Fruit fly (Drosophila melanogaster): Measurements from ENCODE around the gene foi.

The foi gene

DNA sequence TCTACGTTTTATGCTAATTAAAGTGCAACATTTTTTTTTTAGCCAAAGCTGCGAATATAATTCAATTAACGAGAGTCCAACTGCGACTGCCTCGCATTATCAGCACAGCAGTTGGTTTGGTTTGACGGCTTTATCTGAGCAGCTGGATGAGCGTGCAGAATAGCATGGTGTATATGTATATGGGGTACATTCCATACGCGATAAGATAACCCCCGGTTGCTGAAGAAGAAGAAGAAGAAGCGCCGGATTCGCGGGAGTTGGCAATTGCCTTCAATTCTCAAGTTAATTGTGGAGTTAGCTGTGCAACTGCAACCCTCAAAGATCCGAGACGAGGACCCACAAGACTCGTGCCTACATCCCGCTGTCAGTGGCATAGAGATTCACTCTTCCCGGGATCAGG, 20.4 kb downstream of the foi start:
- TF ChIP-seq Sin3A (optimal IDR thresholded peaks at IDR 0.05), result no peak
- no peak for TF ChIP-seq h (optimal IDR thresholded peaks at IDR 0.05)
- no peak for TF ChIP-seq Myc (optimal IDR thresholded peaks at IDR 0.05)
- TF ChIP-seq insv (optimal IDR thresholded peaks at IDR 0.05), result no peak

DNA sequence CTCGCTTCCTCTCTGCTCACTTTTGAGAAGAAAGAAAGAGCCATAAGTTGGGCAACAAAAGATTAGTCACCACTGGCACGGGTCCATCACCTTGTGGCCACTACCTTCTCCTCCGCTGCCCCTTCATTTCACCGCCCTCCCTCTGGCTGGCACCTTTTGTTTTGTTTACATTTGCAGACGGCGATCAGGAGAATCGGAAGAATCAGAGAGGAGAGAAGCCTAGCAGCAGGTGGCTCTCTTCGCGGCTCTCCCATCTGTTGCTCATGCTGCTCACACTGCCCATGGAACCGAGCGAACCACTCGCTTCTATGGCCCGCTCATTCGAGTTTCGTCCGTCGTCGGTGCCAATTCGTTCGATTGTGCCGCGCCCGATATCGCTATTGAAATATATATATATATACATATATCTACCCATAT, 21.3 kb downstream of the foi start:
- TF ChIP-seq ttk (optimal IDR thresholded peaks at IDR 0.05) (no peak), Sin3A (optimal IDR thresholded peaks at IDR 0.05) (no peak), Myc (optimal IDR thresholded peaks at IDR 0.05) (no peak), insv (optimal IDR thresholded peaks at IDR 0.05) (no peak), h (optimal IDR thresholded peaks at IDR 0.05) (no peak), psq (optimal IDR thresholded peaks at IDR 0.05) (no peak)

DNA sequence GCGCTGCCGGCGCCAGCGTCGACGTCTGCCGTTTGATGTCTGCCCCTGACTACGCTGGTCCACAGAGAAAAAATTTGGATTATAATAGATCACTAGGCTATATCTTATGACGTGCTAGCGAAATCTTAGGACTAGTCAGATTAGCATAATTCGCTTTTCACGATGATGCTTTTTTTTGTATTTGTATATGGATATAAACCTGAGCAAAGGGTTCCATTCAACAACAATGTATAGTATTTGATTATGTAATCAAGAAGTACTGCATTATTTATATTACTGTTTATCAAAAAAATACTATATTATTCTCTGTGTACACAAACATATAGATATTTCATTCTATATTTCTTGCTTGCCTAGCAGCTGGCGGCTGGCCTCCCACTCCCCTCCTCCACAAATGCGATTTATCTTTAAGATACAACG, 22.1 kb downstream of the foi start:
- TF ChIP-seq psq (optimal IDR thresholded peaks at IDR 0.05) (no peak), ttk (optimal IDR thresholded peaks at IDR 0.05) (no peak), h (optimal IDR thresholded peaks at IDR 0.05) (no peak), Myc (optimal IDR thresholded peaks at IDR 0.05) (no peak), insv (optimal IDR thresholded peaks at IDR 0.05) (no peak), Sin3A (optimal IDR thresholded peaks at IDR 0.05) (no peak)

DNA sequence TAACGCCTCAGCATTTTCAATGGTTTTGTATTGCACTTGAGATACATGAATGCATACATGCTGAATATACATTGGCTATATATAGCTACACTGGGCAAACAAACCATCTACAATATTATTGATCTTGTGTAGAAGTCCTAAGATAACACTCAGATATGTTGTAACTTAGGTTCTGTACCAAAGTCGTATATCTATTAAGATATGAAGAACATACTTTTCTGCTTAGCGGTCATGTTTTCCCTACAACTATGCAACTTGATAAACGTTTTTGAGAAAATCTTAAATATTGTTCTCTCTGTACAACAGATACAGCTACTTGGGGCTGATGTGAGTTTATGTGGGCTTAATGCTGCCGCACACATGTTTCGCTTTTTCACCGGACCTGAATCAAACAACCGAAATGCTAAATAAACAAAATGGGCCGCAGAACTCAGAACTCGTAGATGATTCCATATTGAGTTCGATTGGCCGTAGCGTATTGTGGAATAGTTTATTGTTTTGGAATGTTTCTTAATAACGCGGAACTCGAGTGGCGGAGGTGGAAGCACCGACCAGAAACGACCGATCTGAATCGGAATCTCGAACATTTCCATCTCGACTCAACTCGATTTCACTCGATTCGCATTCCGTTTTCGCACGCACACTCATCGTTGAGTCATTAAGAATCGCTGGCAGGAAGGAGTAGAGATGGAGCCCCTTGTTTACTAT, 24.3 kb downstream of the foi start:
- no peak for TF ChIP-seq insv (optimal IDR thresholded peaks at IDR 0.05)
- TF ChIP-seq Myc (optimal IDR thresholded peaks at IDR 0.05), result no peak
- no peak for TF ChIP-seq ttk (optimal IDR thresholded peaks at IDR 0.05)
- TF ChIP-seq Sin3A (optimal IDR thresholded peaks at IDR 0.05), result no peak
- no peak for TF ChIP-seq h (optimal IDR thresholded peaks at IDR 0.05)

DNA sequence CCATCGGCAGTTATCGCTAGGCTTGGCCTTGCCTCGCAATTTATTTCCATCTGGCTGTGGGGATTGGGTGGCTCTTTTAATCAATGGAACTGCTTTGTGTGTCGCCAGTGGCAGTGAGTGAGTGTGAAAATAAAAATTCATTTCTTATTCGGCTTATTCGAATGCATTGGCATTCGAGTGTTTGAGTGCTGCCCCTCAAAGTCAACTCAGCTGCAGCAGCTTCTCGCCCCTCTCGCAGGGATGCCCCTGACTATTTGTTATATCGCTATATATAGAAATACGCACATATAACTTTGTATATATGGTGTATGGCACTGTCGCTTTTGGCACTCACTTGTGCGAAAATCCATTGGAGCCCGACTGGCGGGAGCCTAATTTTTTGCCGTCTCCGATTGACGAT, 25.8 kb downstream of the foi start:
- TF ChIP-seq Sin3A (optimal IDR thresholded peaks at IDR 0.05), result no peak
- TF ChIP-seq Myc (optimal IDR thresholded peaks at IDR 0.05), result no peak

DNA sequence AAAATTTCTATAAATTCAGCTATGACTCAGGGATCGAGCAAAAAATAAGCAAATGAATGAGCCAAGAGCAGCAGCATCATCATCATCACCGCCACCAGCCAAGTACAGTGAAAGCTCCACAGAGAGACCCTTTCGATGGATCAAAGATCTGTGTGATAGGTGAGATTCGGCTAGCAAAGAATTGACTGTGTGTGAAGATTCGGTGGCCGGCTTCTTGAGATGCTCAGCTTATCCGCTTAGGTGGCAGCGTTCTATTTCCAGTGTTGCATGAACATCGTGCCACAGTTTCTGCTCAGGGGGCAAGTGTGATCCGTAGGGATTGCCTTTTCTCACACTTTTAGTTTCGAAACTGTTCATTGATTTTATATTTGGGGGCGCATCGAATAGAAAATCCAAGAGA, 28.1 kb downstream of the foi start:
- TF ChIP-seq ttk (optimal IDR thresholded peaks at IDR 0.05), result no peak
- no peak for TF ChIP-seq psq (optimal IDR thresholded peaks at IDR 0.05)
- no peak for TF ChIP-seq insv (optimal IDR thresholded peaks at IDR 0.05)
- TF ChIP-seq Myc (optimal IDR thresholded peaks at IDR 0.05), result no peak
- TF ChIP-seq Sin3A (optimal IDR thresholded peaks at IDR 0.05), result no peak
- no peak for TF ChIP-seq h (optimal IDR thresholded peaks at IDR 0.05)

DNA sequence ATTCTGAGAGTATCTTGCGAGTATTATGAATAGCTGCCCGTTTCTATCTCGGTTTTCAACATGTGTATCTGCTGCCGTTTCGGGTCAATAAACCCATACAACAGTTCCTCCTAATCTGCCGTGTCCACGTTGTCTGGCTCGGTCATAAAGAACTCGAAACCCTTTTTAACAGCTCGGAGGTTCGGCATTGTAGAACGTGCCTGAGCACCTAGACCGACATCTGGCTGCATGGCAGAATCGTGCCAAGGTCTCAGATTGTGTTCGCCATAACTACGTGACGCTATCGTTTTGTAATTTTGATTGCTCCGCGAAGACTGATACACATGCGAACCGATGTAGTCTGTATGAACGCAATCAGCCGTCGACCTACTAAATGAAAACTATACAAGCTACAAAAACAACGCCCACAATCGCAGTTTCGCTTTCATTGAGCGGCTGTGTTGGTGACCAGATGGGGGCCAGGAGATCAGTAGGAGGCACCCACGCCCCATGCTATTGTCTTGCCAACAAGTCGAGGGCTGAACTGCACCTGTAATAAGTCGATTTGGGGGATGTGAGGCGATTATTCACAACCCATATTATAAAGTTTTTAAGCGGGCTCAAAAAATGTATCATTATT, 29.1 kb downstream of the foi start:
- TF ChIP-seq h (optimal IDR thresholded peaks at IDR 0.05), result no peak
- no peak for TF ChIP-seq insv (optimal IDR thresholded peaks at IDR 0.05)
- no peak for TF ChIP-seq Myc (optimal IDR thresholded peaks at IDR 0.05)
- TF ChIP-seq Sin3A (optimal IDR thresholded peaks at IDR 0.05), result no peak
- TF ChIP-seq psq (optimal IDR thresholded peaks at IDR 0.05), result no peak
- TF ChIP-seq ttk (optimal IDR thresholded peaks at IDR 0.05), result no peak

DNA sequence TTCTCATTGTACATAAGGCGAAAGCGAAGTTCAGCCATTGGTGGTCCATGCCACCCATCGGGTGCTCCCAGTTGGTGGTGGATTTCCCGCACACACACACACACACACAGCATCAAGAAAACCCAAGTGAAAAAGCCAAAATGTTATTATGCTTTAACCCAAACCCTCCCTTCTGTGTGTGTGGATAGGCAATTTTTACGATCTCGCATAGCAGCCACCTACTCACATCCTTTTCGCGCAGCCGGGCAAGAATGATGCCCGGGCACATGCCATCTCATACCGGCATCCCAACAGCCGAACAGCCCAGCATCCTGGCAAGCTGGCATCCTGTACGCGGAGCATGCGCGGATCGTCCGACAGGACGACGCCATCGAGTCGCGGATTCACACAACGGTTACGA, 32.0 kb downstream of the foi start:
- TF ChIP-seq h (optimal IDR thresholded peaks at IDR 0.05), result no peak
- no peak for TF ChIP-seq psq (optimal IDR thresholded peaks at IDR 0.05)
- no peak for TF ChIP-seq Sin3A (optimal IDR thresholded peaks at IDR 0.05)
- no peak for TF ChIP-seq ttk (optimal IDR thresholded peaks at IDR 0.05)

DNA sequence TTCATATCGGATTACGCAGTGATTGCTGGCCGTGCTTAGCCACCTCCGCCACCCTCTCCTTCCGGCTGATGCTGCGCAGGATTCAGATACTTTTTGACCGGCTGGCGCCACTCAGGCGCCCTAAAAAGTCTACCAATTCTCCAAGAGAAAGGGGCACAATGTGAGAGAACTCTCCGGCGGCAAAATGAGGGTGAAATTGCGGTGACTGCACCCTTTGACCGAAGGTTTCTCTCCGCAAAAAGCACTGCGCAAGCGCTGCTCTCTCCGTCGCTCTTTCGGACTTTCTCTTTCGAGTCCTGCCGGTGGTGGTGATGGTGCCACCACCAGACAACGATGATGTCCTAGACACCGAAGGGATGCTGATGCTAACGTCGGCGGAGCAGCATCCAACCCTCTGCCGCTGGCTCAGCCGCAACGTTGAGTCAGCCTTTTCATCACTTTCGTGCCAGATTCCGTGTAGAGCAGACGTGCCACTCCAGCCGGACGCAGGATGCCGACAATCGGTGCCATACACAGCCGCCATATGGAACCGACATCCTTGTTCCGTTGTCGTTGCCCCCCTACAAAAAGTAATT, 34.8 kb downstream of the foi start:
- TF ChIP-seq Myc (optimal IDR thresholded peaks at IDR 0.05) (no peak), insv (optimal IDR thresholded peaks at IDR 0.05) (no peak), h (optimal IDR thresholded peaks at IDR 0.05) (no peak), ttk (optimal IDR thresholded peaks at IDR 0.05) (no peak), psq (optimal IDR thresholded peaks at IDR 0.05) (no peak), Sin3A (optimal IDR thresholded peaks at IDR 0.05) (no peak)

DNA sequence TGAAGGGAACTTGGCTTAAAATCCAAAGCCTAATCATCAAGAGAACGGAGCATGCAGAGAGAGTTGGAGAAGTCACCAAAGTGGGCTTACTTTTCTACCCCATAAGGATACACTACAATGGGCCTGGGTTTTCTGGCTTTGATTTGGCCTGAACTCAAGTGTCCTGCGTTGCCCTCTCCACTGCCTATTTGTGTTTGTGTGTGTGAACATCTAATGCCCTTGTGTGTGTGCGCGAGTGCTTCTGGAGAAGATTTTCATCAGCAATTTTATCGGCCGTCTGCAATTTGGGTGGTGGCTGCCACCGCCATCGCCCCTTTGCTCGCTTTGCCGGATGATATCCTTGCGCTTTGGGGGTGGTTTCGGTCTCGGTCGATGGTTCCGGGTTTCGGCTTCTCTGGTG, 35.6 kb downstream of the foi start:
- TF ChIP-seq insv (optimal IDR thresholded peaks at IDR 0.05), result no peak
- TF ChIP-seq Sin3A (optimal IDR thresholded peaks at IDR 0.05), result no peak
- TF ChIP-seq h (optimal IDR thresholded peaks at IDR 0.05), result no peak
- no peak for TF ChIP-seq ttk (optimal IDR thresholded peaks at IDR 0.05)
- no peak for TF ChIP-seq psq (optimal IDR thresholded peaks at IDR 0.05)
- no peak for TF ChIP-seq Myc (optimal IDR thresholded peaks at IDR 0.05)

DNA sequence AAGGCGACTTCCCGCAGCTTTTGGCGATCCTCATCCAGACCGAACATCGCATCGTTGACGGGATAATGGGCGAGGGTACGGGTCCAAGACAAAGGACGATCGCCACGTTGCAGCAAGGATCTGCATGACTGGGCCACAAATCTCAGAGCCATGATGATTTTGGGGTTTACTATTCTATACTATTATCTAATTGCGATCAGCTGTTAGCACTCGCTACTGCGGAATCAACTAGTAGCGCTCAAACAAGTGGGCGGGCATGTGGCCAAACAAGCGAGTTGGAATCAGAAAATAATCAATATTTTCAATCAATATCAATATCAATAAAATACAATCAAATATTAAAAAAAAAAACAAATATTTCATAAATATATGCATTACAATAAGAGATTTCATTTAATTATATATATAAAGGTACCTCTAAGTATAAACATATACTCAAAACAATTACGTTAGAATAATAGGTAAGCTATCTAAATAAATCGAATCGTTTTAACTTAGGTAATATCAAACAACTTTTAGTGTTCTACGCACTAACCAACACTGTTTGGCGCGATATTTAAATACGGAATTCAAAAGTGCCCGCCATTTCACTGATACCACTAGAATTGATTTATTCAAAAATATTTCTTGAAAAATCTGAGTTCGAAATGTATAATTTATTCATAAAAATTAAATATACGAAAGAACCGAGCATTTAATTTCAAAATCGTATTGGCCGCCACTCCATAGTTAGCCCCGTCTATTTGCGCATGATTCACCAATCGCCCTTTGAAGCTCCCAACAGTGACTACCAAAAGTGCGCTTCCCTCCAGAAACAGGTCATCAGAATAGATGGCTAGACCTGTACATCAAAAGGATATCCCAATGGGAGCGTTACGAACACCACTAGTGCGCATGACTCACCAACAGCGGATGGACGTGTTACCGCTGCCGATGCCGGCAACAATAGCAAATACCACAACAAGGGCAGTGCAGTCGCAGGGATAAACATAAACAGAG, 51.1 kb downstream of the foi start, which contains the start of the genes CG6638 and CG43078:
Gene CG6638, minus strand, starts transcription at position 235 of the 999 bp plus-strand sequence.
Gene CG43078, plus strand, starts transcription at position 965 of the 999 bp plus-strand sequence.
- TF ChIP-seq h (optimal IDR thresholded peaks at IDR 0.05) (no peak), Sin3A (optimal IDR thresholded peaks at IDR 0.05) (no peak), ttk (optimal IDR thresholded peaks at IDR 0.05) (no peak), insv (optimal IDR thresholded peaks at IDR 0.05) (no peak), psq (optimal IDR thresholded peaks at IDR 0.05) (no peak), Myc (optimal IDR thresholded peaks at IDR 0.05) (no peak)

DNA sequence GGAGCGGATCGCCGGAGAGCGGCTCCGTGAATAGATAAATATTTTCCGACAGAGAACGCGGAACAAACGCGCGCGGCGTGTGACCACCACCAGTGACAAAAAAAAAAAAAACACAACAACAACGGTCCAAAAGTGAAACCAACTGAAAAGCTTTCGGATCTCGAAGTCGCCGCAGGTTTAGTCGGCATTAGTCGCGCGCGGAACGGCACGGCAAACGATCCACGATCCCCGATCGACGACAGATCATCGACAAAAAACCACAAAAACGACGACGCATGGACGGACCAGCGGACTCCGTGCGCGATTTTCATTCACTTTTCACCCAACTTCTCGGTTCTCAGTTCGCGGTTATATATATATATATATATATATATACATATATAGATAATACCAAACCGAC, 53.4 kb downstream of the foi start:
- no peak for TF ChIP-seq ttk (optimal IDR thresholded peaks at IDR 0.05)
- no peak for TF ChIP-seq psq (optimal IDR thresholded peaks at IDR 0.05)
- TF ChIP-seq h (optimal IDR thresholded peaks at IDR 0.05), result no peak
